Worm (Caenorhabditis elegans) whole organism, midembryonic: ENCODE measurements around the gene oig-4.

Experiments used
- T22C8.4 ChIP-seq: fragments of 200-800 bp; sonication (Bioruptor generic); IDR thresholded peaks from 2 replicates; pipeline ENCODE4 v1.3.6; 2022; ENCODE audit warnings: missing genetic modification characterization, missing compliant biosample characterization
- cog-1 ChIP-seq: sonication (generic microtip); optimal IDR thresholded peaks from 2 replicates; lab custom pipeline; 2016; ENCODE audit warnings: missing genetic modification characterization, missing compliant biosample characterization
- flt-1 ChIP-seq: fragments of 200-800 bp; sonication (Bioruptor generic); IDR thresholded peaks from 2 replicates; pipeline ENCODE4 v1.3.6; 2022; ENCODE audit warnings: missing genetic modification characterization, missing compliant biosample characterization
- klf-2 ChIP-seq: fragments of 200-800 bp; sonication (Bioruptor generic); conservative IDR thresholded peaks from 2 replicates; pipeline ENCODE4 v1.3.6; 2022; ENCODE audit warnings: missing genetic modification reagents, missing genetic modification characterization, missing compliant biosample characterization
- med-1 ChIP-seq: sonication (generic microtip); optimal IDR thresholded peaks from 2 replicates; lab custom pipeline; 2017; ENCODE audit warnings: missing genetic modification characterization, mild to moderate bottlenecking, missing compliant biosample characterization, antibody characterized with exemption, missing genetic modification reagents; ENCODE audit not compliant: insufficient read depth
- ref-1 ChIP-seq: fragments of 200-800 bp; sonication (Bioruptor generic); conservative IDR thresholded peaks from 2 replicates; pipeline ENCODE4 v1.3.6; 2022; ENCODE audit warnings: missing genetic modification reagents, missing genetic modification characterization, missing compliant biosample characterization
- tab-1 ChIP-seq: fragments of 200-800 bp; sonication (Bioruptor generic); IDR thresholded peaks from 2 replicates; pipeline ENCODE4 v1.3.6; 2022; ENCODE audit warnings: missing genetic modification characterization, missing compliant biosample characterization
- ztf-23 ChIP-seq: fragments of 200-800 bp; sonication (Bioruptor generic); IDR thresholded peaks from 2 replicates; pipeline ENCODE4 v1.3.6; 2022; ENCODE audit warnings: missing genetic modification reagents, missing genetic modification characterization, missing compliant biosample characterization
- ztf-29 ChIP-seq: fragments of 200-800 bp; sonication (Bioruptor generic); IDR thresholded peaks from 2 replicates; pipeline ENCODE4 v1.3.6; 2022; ENCODE audit warnings: missing genetic modification reagents, missing genetic modification characterization, missing compliant biosample characterization

Gene oig-4

DNA sequence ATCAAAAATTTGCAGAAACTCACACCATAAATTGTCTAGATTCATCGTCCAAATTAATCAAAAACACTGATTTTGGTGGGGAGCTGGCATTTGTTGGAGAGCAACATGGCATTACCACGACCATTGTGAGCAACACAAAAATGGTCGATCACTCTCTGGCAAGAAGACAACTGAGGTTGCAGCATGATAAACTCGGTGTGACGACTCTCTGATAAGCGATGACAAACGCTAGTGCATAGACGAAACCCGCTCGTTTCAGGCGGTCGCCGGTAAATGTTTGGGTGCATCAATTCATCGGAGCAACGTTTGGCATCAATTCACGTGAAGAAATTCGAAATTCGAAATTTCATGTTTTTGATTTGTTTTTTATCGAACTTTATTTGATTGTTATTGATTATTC lies 25.7 kb downstream of the oig-4 start:
- TF ChIP-seq flt-1 (GFP tag; lab: Robert Waterston, UW) = no peak
- no peak for TF ChIP-seq T22C8.4 (GFP tag; lab: Robert Waterston, UW)
- no peak for TF ChIP-seq ztf-23 (GFP tag; lab: Robert Waterston, UW)
- TF ChIP-seq med-1 (GFP tag; lab: Kevin White, UChicago) = no peak
- TF ChIP-seq klf-2 (GFP tag; lab: Robert Waterston, UW) = no peak
- TF ChIP-seq ztf-29 = no peak
- no peak for TF ChIP-seq tab-1
- no peak for TF ChIP-seq cog-1 (tag; lab: Kevin White, UChicago)

DNA sequence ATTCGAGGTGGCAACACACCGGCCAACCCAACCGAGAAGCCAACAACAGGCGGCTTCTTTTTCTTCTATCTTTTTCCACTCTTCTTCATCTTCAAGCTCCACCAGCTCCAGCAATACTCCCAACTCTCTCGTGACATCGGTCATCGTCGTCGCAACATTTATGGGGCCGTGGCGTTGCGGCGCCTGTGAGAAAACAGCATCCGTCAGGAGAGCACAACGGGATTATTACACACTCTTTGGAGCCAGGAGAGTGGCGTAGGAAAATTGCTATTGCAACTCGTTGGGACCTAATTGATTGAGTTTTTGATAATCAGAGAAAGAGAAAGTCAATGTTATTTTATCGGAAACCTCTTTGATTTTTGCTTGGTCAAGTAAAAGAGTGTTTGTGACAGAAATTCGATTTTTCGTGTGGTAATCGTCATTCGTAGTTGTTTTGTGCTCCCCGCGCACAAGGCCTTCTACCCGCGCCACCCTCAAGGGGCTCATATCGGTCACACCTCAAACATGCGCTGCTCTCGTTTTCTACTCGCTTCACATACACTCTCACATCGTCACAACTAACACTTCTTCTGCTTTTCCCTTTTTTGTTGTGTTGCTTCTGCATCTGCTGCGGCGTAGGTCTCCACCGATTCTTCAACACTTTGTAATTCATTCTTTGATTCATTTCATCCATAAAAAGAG lies 27.0 kb downstream of the oig-4 start:
- no peak for TF ChIP-seq ztf-23 (GFP tag; lab: Robert Waterston, UW)
- no peak for TF ChIP-seq klf-2 (GFP tag; lab: Robert Waterston, UW)
- TF ChIP-seq cog-1 (tag; lab: Kevin White, UChicago) = no peak
- no peak for TF ChIP-seq med-1 (GFP tag; lab: Kevin White, UChicago)
- no peak for TF ChIP-seq ref-1 (GFP tag; lab: Robert Waterston, UW)
- TF ChIP-seq ztf-29 = no peak
- no peak for TF ChIP-seq tab-1
- no peak for TF ChIP-seq flt-1 (GFP tag; lab: Robert Waterston, UW)
- TF ChIP-seq T22C8.4 (GFP tag; lab: Robert Waterston, UW) = no peak

DNA sequence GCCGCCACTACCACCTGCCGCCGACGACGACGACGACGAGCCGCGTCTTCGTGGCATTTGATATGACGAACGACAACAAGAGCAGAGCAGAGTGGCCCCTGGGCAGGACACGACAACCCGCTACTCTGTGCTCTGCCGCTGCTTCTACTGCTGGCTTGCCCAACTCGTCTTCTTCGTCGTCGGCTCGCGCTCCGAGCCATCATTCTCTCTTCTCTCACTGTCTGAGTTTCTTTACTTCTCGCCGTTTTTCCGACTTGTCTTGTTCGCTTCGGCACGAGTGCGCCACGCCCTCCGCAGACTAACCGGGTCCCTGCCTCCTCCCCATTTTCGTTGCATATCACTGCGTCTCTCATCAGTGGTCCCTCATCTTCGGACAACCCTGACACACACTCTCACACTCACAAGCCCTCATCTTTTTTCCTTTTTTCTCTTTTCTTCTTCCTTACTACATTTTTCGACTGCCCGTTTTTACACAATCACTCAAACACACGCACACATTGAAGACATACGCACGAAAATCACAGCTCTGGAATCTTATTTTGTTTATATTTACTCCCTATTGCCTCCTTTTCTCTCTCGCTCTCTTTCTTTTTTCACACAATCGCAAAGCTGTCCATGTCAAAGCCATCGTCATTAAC lies 28.8 kb downstream of the oig-4 start:
- TF ChIP-seq ref-1 (GFP tag; lab: Robert Waterston, UW) (no peak), flt-1 (GFP tag; lab: Robert Waterston, UW) (peak; percentile 58), cog-1 (tag; lab: Kevin White, UChicago) (peak; percentile 17)

- no peak for TF ChIP-seq med-1 (GFP tag; lab: Kevin White, UChicago)
- TF ChIP-seq ztf-29 = no peak
- no peak for TF ChIP-seq klf-2 (GFP tag; lab: Robert Waterston, UW)
- no peak for TF ChIP-seq ref-1 (GFP tag; lab: Robert Waterston, UW)
- TF ChIP-seq tab-1 = no peak
- no peak for TF ChIP-seq flt-1 (GFP tag; lab: Robert Waterston, UW)
- no peak for TF ChIP-seq T22C8.4 (GFP tag; lab: Robert Waterston, UW)
- no peak for TF ChIP-seq cog-1 (tag; lab: Kevin White, UChicago)
- no peak for TF ChIP-seq ztf-23 (GFP tag; lab: Robert Waterston, UW)
These were observed 29.9 kb downstream of the oig-4 start for ce11 chrII:7643214-7643613.

DNA sequence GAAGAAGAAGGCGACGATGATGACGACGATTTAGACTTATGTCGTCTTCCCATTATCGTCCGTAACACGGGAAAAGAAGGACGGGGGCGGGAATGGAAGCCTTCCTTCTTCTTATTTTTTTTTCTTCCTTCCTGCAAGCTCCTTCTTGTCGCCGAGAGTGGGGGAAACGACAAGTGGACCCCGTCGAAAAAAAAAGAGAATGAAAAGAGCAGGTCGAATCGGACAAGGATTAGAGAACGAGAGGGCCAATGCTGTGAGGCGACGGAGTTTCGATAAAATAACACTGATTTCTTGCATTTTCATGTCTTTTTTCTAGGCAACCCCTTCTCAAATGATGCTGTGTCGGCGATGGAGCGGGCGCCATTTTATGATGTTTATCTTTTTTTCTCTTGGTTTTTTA lies 37.8 kb downstream of the oig-4 start, which contains the start of gene pde-4:
TSS of gene pde-4 (minus strand) at position 76 of the 400 bp plus-strand sequence.
- no peak for TF ChIP-seq med-1 (GFP tag; lab: Kevin White, UChicago)
- no peak for TF ChIP-seq ref-1 (GFP tag; lab: Robert Waterston, UW)
- no peak for TF ChIP-seq flt-1 (GFP tag; lab: Robert Waterston, UW)
- TF ChIP-seq cog-1 (tag; lab: Kevin White, UChicago) = no peak
- no peak for TF ChIP-seq T22C8.4 (GFP tag; lab: Robert Waterston, UW)
- no peak for TF ChIP-seq klf-2 (GFP tag; lab: Robert Waterston, UW)
- TF ChIP-seq ztf-23 (GFP tag; lab: Robert Waterston, UW) = no peak
- no peak for TF ChIP-seq ztf-29
- TF ChIP-seq tab-1 = no peak

ce11 chrII:7662008-7662686 lies 48.8 kb downstream of the oig-4 start, which contains the start of gene alfa-1:
alfa-1 (minus strand) TSS chrII:7662522.
- TF ChIP-seq tab-1 = no peak
- TF ChIP-seq flt-1 (GFP tag; lab: Robert Waterston, UW) = no peak
- TF ChIP-seq ztf-23 (GFP tag; lab: Robert Waterston, UW) = no peak
- TF ChIP-seq cog-1 (tag; lab: Kevin White, UChicago) = no peak
- TF ChIP-seq med-1 (GFP tag; lab: Kevin White, UChicago) = no peak
- TF ChIP-seq ref-1 (GFP tag; lab: Robert Waterston, UW) = no peak
- no peak for TF ChIP-seq klf-2 (GFP tag; lab: Robert Waterston, UW)
- TF ChIP-seq T22C8.4 (GFP tag; lab: Robert Waterston, UW) = no peak; the same call in 1 of the 2 replicates
- no peak for TF ChIP-seq ztf-29

ce11 chrII:7663028-7663427 lies 49.7 kb downstream of the oig-4 start:
- TF ChIP-seq ref-1 (GFP tag; lab: Robert Waterston, UW) (no peak), klf-2 (GFP tag; lab: Robert Waterston, UW) (no peak), med-1 (GFP tag; lab: Kevin White, UChicago) (no peak), ztf-29 (no peak), tab-1 (no peak), T22C8.4 (GFP tag; lab: Robert Waterston, UW) (no peak), cog-1 (tag; lab: Kevin White, UChicago) (no peak), flt-1 (GFP tag; lab: Robert Waterston, UW) (no peak), ztf-23 (GFP tag; lab: Robert Waterston, UW) (no peak)
